Fruit fly (Drosophila melanogaster): ENCODE data around the gene Ype.

Gene Ype

DNA sequence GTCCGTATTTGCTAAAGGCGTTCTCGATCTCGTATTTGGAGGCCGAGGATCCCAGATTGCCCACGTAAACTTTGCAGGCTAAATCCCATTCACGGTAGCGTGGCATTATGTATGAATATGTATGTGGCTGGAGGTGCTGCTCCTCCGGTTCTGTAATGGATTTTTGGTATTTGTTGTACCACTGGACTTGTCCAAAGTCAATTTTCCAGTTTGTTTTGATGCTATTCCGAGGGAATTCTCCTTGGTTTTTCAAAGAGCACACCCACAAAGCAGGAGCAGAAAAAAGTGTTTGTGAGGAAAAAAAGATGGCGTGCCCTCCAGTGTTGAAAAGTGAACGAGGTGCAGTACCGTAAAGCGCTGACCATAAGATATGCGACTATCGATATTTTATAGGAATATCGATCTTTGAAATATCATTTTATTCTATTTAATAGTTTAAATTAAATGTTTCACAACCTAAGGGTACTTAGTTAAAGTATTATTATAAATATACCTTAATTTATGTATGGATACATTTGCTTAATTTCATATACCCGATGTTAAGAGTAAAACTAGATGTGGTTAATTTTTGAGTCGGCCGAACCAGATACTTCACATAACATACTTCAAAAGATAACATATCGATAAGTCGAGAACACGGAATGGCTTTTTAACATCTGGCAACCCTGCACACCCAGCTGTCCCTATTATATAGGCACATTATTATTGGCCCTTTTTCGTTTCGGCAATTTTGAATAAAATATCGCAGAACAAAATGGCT lies 2.5 kb downstream of the Ype start, which contains the start of the genes Rbp1-like and Tim9a (continued):
- TF ChIP-seq Atf-2 (GFP tag; optimal IDR thresholded peaks at IDR 0.05) (no peak), nerfin-2 (GFP tag; IDR thresholded peaks at IDR 0.05; ENCODE audit: partially characterized antibody) (peak; percentile 56; the same call in 1 of the 2 replicates), CG14860 (GFP tag; IDR thresholded peaks at IDR 0.05; ENCODE audit: partially characterized antibody) (peak; percentile 69), CG14050 (GFP tag; IDR thresholded peaks at IDR 0.05) (no peak), chn (GFP tag; optimal IDR thresholded peaks at IDR 0.05) (no peak), trem (tag; optimal IDR thresholded peaks at IDR 0.05) (peak; percentile 70), CG13296 (GFP tag; optimal IDR thresholded peaks at IDR 0.05) (peak; percentile 41), ase (GFP tag; IDR thresholded peaks at IDR 0.05) (no peak), CG3065 (GFP tag; optimal IDR thresholded peaks at IDR 0.05) (no peak), CG4820 (GFP tag; optimal IDR thresholded peaks at IDR 0.05) (peak; percentile 18), kah (GFP tag; optimal IDR thresholded peaks at IDR 0.05) (no peak), YL-1 (GFP tag; optimal IDR thresholded peaks at IDR 0.05) (peak; percentile 73), D (optimal IDR thresholded peaks at IDR 0.05) (no peak), D (GFP tag; optimal IDR thresholded peaks at IDR 0.05) (no peak), D19A (tag; optimal IDR thresholded peaks at IDR 0.05) (no peak), wek (GFP tag; optimal IDR thresholded peaks at IDR 0.05) (no peak), ERR (GFP tag; optimal IDR thresholded peaks at IDR 0.05) (no peak), gfzf (GFP tag; optimal IDR thresholded peaks at IDR 0.05) (no peak), Hr3 (GFP tag; optimal IDR thresholded peaks at IDR 0.05) (peak; percentile 41), cwo (GFP tag; optimal IDR thresholded peaks at IDR 0.05) (no peak), CG17829 (tag; optimal IDR thresholded peaks at IDR 0.05) (peak; percentile 51), usp (GFP tag; optimal IDR thresholded peaks at IDR 0.05) (no peak), Tbp (GFP tag; optimal IDR thresholded peaks at IDR 0.05) (peak; percentile 34), CG17186 (GFP tag; optimal IDR thresholded peaks at IDR 0.05) (peak; percentile 77), Ptx1 (GFP tag; IDR thresholded peaks at IDR 0.05) (0 out of 2 replicates have a peak, but pooled peaks have one; percentile 8), CG12659 (GFP tag; optimal IDR thresholded peaks at IDR 0.05) (peak; percentile 83), CG2120 (GFP tag; optimal IDR thresholded peaks at IDR 0.05) (peak; percentile 46), CG4707 (GFP tag; optimal IDR thresholded peaks at IDR 0.05) (no peak), Ets65A (GFP tag) (peak; percentile 41), gsb-n (tag; optimal IDR thresholded peaks at IDR 0.05) (no peak), Sox100B (GFP tag; optimal IDR thresholded peaks at IDR 0.05) (peak; percentile 38), mam (GFP tag; optimal IDR thresholded peaks at IDR 0.05) (peak; percentile 6), lilli (GFP tag; optimal IDR thresholded peaks at IDR 0.05) (peak; percentile 11), CG9932 (GFP tag; IDR thresholded peaks at IDR 0.05) (peak; percentile 65), Dref (GFP tag; IDR thresholded peaks at IDR 0.05) (peak; percentile 67), vnd (GFP tag; IDR thresholded peaks at IDR 0.05; ENCODE audit: partially characterized antibody) (peak; percentile 76), Pdp1 (GFP tag; optimal IDR thresholded peaks at IDR 0.05) (peak in 1 of 2 experiments; percentile 64), onecut (GFP tag; IDR thresholded peaks at IDR 0.05) (no peak), Ada2b (GFP tag; IDR thresholded peaks at IDR 0.05) (no peak), ro (GFP tag; IDR thresholded peaks at IDR 0.05) (no peak), ab (GFP tag; optimal IDR thresholded peaks at IDR 0.05) (no peak), eyg (GFP tag; optimal IDR thresholded peaks at IDR 0.05) (no peak), Mrtf (GFP tag; IDR thresholded peaks at IDR 0.05) (no peak), Dbx (GFP tag; IDR thresholded peaks at IDR 0.05) (peak; percentile 17; the same call in 1 of the 3 replicates), dmrt11E (tag; optimal IDR thresholded peaks at IDR 0.05) (peak; percentile 21), BtbVII (GFP tag; optimal IDR thresholded peaks at IDR 0.05) (peak; percentile 5), Hsf (GFP tag; optimal IDR thresholded peaks at IDR 0.05) (peak; percentile 9), CG9215 (GFP tag; IDR thresholded peaks at IDR 0.05) (0 out of 2 replicates have a peak, but pooled peaks have one; percentile 13), Dip3 (GFP tag; optimal IDR thresholded peaks at IDR 0.05) (no peak), CG13775 (GFP tag; optimal IDR thresholded peaks at IDR 0.05) (peak; percentile 41)
